Fruit fly (Drosophila melanogaster) whole organism, embryonic: ENCODE results near the gene CG5171.

Source experiments
- Atf3 ChIP-seq: fragments of 200-800 bp; sonication (Bioruptor generic); optimal IDR thresholded peaks from 3 replicates; lab custom pipeline; 2016; ENCODE audit warnings: missing biosample characterization, missing genetic modification characterization
- CG10147 ChIP-seq: fragments of 200-800 bp; sonication (Bioruptor generic); optimal IDR thresholded peaks from 2 replicates; lab custom pipeline; 2019; ENCODE audit warnings: missing biosample characterization, mild to moderate bottlenecking, missing genetic modification characterization, moderate library complexity
- CG10321 ChIP-seq: fragments of 200-800 bp; sonication (Bioruptor generic); IDR thresholded peaks from 2 replicates; pipeline ENCODE4 v1.3.6; 2022; ENCODE audit warnings: missing biosample characterization, missing genetic modification characterization
- CG10959 ChIP-seq: fragments of 200-800 bp; sonication (Bioruptor generic); IDR thresholded peaks from 2 replicates; pipeline ENCODE4 v1.3.6; 2022; ENCODE audit warnings: missing biosample characterization, missing genetic modification characterization
- CG11247 ChIP-seq: fragments of 200-800 bp; sonication (Bioruptor generic); IDR thresholded peaks from 2 replicates; pipeline ENCODE4 v1.3.6; 2022; ENCODE audit warnings: missing biosample characterization, missing genetic modification characterization
- CG11398 ChIP-seq: fragments of 200-800 bp; sonication (Bioruptor generic); optimal IDR thresholded peaks from 2 replicates; lab custom pipeline; 2016; ENCODE audit warnings: missing biosample characterization, missing genetic modification characterization
- CG13296 ChIP-seq: fragments of 200-800 bp; sonication (Bioruptor generic); optimal IDR thresholded peaks from 3 replicates; lab custom pipeline; 2018; ENCODE audit warnings: missing biosample characterization, mild to moderate bottlenecking, missing genetic modification characterization
- CG14441 ChIP-seq: fragments of 200-800 bp; sonication (Bioruptor generic); IDR thresholded peaks from 2 replicates; pipeline ENCODE4 v1.3.6; 2022; ENCODE audit warnings: missing biosample characterization, missing genetic modification characterization
- CG14965 ChIP-seq: fragments of 200-800 bp; sonication (Bioruptor generic); optimal IDR thresholded peaks from 2 replicates; lab custom pipeline; 2016; ENCODE audit warnings: missing biosample characterization, missing genetic modification characterization, borderline replicate concordance
- CG1603 ChIP-seq: fragments of 200-800 bp; sonication (Bioruptor generic); optimal IDR thresholded peaks from 2 replicates; lab custom pipeline; 2019; ENCODE audit warnings: missing biosample characterization, mild to moderate bottlenecking, missing genetic modification characterization, moderate library complexity
- CG32532 ChIP-seq: fragments of 200-800 bp; sonication (Bioruptor generic); IDR thresholded peaks from 2 replicates; pipeline ENCODE4 v1.3.6; 2022; ENCODE audit warnings: missing biosample characterization, missing genetic modification characterization
- CG34376 ChIP-seq: fragments of 200-800 bp; sonication (Bioruptor generic); optimal IDR thresholded peaks from 2 replicates; lab custom pipeline; 2018; ENCODE audit warnings: missing biosample characterization, mild to moderate bottlenecking, missing genetic modification characterization
- CG3995 ChIP-seq: fragments of 200-800 bp; sonication (Bioruptor generic); optimal IDR thresholded peaks from 3 replicates; lab custom pipeline; 2016; ENCODE audit warnings: missing biosample characterization, missing genetic modification characterization
- CG4282 ChIP-seq: fragments of 200-800 bp; sonication (Bioruptor generic); optimal IDR thresholded peaks from 2 replicates; lab custom pipeline; 2016; ENCODE audit warnings: missing biosample characterization, missing genetic modification characterization
- CG6254 ChIP-seq: fragments of 200-800 bp; sonication (Bioruptor generic); optimal IDR thresholded peaks from 3 replicates; lab custom pipeline; 2017; ENCODE audit warnings: mild to moderate bottlenecking, missing biosample characterization, missing genetic modification reagents, missing genetic modification characterization
- CG6854 ChIP-seq: fragments of 200-800 bp; sonication (Bioruptor generic); optimal IDR thresholded peaks from 3 replicates; lab custom pipeline; 2017; ENCODE audit warnings: missing biosample characterization, mild to moderate bottlenecking, missing genetic modification characterization
- CG7372 ChIP-seq: fragments of 200-800 bp; sonication (Bioruptor generic); IDR thresholded peaks from 2 replicates; pipeline ENCODE4 v1.3.6; 2022; ENCODE audit warnings: missing biosample characterization, missing genetic modification characterization
- CG7556 ChIP-seq: fragments of 200-800 bp; sonication (Bioruptor generic); optimal IDR thresholded peaks from 2 replicates; lab custom pipeline; 2017; ENCODE audit warnings: missing biosample characterization, mild to moderate bottlenecking, missing genetic modification characterization
- CG7786 ChIP-seq: fragments of 200-800 bp; sonication (Bioruptor generic); optimal IDR thresholded peaks from 2 replicates; lab custom pipeline; 2016; ENCODE audit warnings: missing biosample characterization, missing genetic modification characterization
- CG9932 ChIP-seq: fragments of 200-800 bp; sonication (Bioruptor generic); IDR thresholded peaks from 2 replicates; pipeline ENCODE4 v1.3.6; 2022; ENCODE audit warnings: missing biosample characterization, missing genetic modification characterization
- Dref ChIP-seq: fragments of 200-800 bp; sonication (Bioruptor generic); IDR thresholded peaks from 2 replicates; pipeline ENCODE4 v1.3.6; 2022; ENCODE audit warnings: missing biosample characterization, missing genetic modification characterization
- Lpt ChIP-seq: fragments of >200 bp; optimal IDR thresholded peaks from 2 replicates; lab custom pipeline; 2018; ENCODE audit warnings: missing biosample characterization, missing genetic modification characterization
- Mrtf ChIP-seq: fragments of 200-800 bp; sonication (Bioruptor generic); IDR thresholded peaks from 3 replicates; pipeline ENCODE4 v1.3.6; 2022; ENCODE audit warnings: missing biosample characterization, missing genetic modification characterization
- Oli ChIP-seq: fragments of 200-800 bp; sonication (Bioruptor generic); optimal IDR thresholded peaks from 2 replicates; lab custom pipeline; 2018; ENCODE audit warnings: missing biosample characterization, mild to moderate bottlenecking, missing genetic modification characterization, moderate library complexity
- Optix ChIP-seq: fragments of 200-800 bp; sonication (Bioruptor generic); IDR thresholded peaks from 3 replicates; pipeline ENCODE4 v1.3.6; 2022; ENCODE audit warnings: missing biosample characterization, missing genetic modification characterization
- TFAM ChIP-seq: fragments of 200-800 bp; sonication (Bioruptor generic); optimal IDR thresholded peaks from 2 replicates; lab custom pipeline; 2017; ENCODE audit warnings: missing biosample characterization, missing genetic modification characterization, inconsistent platforms
- ac ChIP-seq: fragments of 200-800 bp; sonication (Bioruptor generic); optimal IDR thresholded peaks from 3 replicates; lab custom pipeline; 2017; ENCODE audit warnings: missing biosample characterization, mild to moderate bottlenecking, missing genetic modification characterization
- al ChIP-seq: fragments of 200-800 bp; sonication (Bioruptor generic); IDR thresholded peaks from 2 replicates; pipeline ENCODE4 v1.3.6; 2022; ENCODE audit warnings: missing biosample characterization, missing genetic modification characterization
- bab2 ChIP-seq: fragments of 200-800 bp; sonication (Bioruptor generic); optimal IDR thresholded peaks from 2 replicates; lab custom pipeline; 2016; ENCODE audit warnings: missing biosample characterization, missing genetic modification characterization
- ci ChIP-seq: fragments of 200-800 bp; sonication (Bioruptor generic); IDR thresholded peaks from 3 replicates; pipeline ENCODE4 v1.3.6; 2022; ENCODE audit warnings: missing biosample characterization, missing genetic modification characterization
- corto ChIP-seq: fragments of 200-800 bp; sonication (Bioruptor generic); optimal IDR thresholded peaks from 2 replicates; lab custom pipeline; 2016; ENCODE audit warnings: missing biosample characterization, mild to moderate bottlenecking, missing genetic modification characterization, moderate library complexity
- eyg ChIP-seq: fragments of 200-800 bp; sonication (Bioruptor generic); optimal IDR thresholded peaks from 3 replicates; lab custom pipeline; 2016; ENCODE audit warnings: missing biosample characterization, missing genetic modification characterization
- fd3F ChIP-seq: fragments of 200-800 bp; sonication (Bioruptor generic); optimal IDR thresholded peaks from 2 replicates; lab custom pipeline; 2018; ENCODE audit warnings: missing biosample characterization, mild to moderate bottlenecking, missing genetic modification characterization, moderate library complexity
- fd96Cb ChIP-seq: fragments of 200-800 bp; sonication (Bioruptor generic); optimal IDR thresholded peaks from 2 replicates; lab custom pipeline; 2018; ENCODE audit warnings: missing biosample characterization, mild to moderate bottlenecking, missing genetic modification characterization, moderate library complexity
- gem ChIP-seq: fragments of 200-800 bp; sonication (Bioruptor generic); optimal IDR thresholded peaks from 2 replicates; lab custom pipeline; 2019; ENCODE audit warnings: missing biosample characterization, mild to moderate bottlenecking, missing genetic modification characterization, moderate library complexity
- hth ChIP-seq: fragments of >200 bp; optimal IDR thresholded peaks from 2 replicates; lab custom pipeline; 2017; ENCODE audit warnings: inconsistent platforms
- jumu ChIP-seq: fragments of 200-800 bp; sonication (Bioruptor generic); optimal IDR thresholded peaks from 3 replicates; lab custom pipeline; 2016; ENCODE audit warnings: missing biosample characterization, missing genetic modification characterization
- lola ChIP-seq, 3 experiments: fragments of >200 bp in 2 of 3; fragments of 200-800 bp in 1 of 3; sonication (Bioruptor generic) in 1 of 3; optimal IDR thresholded peaks; 2 replicates each; lab custom pipeline; 2017 to 2019; ENCODE audit warnings: missing biosample characterization in 3 of 3, missing genetic modification characterization in 3 of 3, mild to moderate bottlenecking in 1 of 3, moderate library complexity in 1 of 3
- oc ChIP-seq: fragments of 200-800 bp; sonication (Bioruptor generic); optimal IDR thresholded peaks from 2 replicates; lab custom pipeline; 2018; ENCODE audit warnings: missing biosample characterization, mild to moderate bottlenecking, missing genetic modification characterization, moderate library complexity
- scrt ChIP-seq: fragments of 200-800 bp; sonication (Bioruptor generic); optimal IDR thresholded peaks from 2 replicates; lab custom pipeline; 2018; ENCODE audit warnings: missing biosample characterization, mild to moderate bottlenecking, missing genetic modification characterization, moderate library complexity
- sima ChIP-seq: fragments of 200-800 bp; sonication (Bioruptor generic); optimal IDR thresholded peaks from 2 replicates; lab custom pipeline; 2016; ENCODE audit warnings: missing biosample characterization, missing genetic modification characterization
- sob ChIP-seq: fragments of 200-800 bp; sonication (Bioruptor generic); IDR thresholded peaks from 2 replicates; pipeline ENCODE4 v1.3.6; 2022; ENCODE audit warnings: missing biosample characterization, missing genetic modification characterization
- tna ChIP-seq: fragments of 200-800 bp; sonication (Bioruptor generic); IDR thresholded peaks from 2 replicates; pipeline ENCODE4 v1.3.6; 2022; ENCODE audit warnings: missing biosample characterization, missing genetic modification characterization; ENCODE audit not compliant: partially characterized antibody
- toy ChIP-seq: fragments of 200-800 bp; sonication (Bioruptor generic); IDR thresholded peaks from 2 replicates; pipeline ENCODE4 v1.3.6; 2022; ENCODE audit warnings: missing biosample characterization, missing genetic modification characterization
- zen2 ChIP-seq: fragments of 200-800 bp; sonication (Bioruptor generic); IDR thresholded peaks from 3 replicates; pipeline ENCODE4 v1.3.6; 2022; ENCODE audit warnings: missing biosample characterization, missing genetic modification characterization; ENCODE audit not compliant: partially characterized antibody
- zfh1 ChIP-seq: fragments of 200-800 bp; sonication (Bioruptor generic); IDR thresholded peaks from 3 replicates; pipeline ENCODE4 v1.3.6; 2022; ENCODE audit warnings: missing biosample characterization, missing genetic modification characterization

Gene CG5171

DNA sequence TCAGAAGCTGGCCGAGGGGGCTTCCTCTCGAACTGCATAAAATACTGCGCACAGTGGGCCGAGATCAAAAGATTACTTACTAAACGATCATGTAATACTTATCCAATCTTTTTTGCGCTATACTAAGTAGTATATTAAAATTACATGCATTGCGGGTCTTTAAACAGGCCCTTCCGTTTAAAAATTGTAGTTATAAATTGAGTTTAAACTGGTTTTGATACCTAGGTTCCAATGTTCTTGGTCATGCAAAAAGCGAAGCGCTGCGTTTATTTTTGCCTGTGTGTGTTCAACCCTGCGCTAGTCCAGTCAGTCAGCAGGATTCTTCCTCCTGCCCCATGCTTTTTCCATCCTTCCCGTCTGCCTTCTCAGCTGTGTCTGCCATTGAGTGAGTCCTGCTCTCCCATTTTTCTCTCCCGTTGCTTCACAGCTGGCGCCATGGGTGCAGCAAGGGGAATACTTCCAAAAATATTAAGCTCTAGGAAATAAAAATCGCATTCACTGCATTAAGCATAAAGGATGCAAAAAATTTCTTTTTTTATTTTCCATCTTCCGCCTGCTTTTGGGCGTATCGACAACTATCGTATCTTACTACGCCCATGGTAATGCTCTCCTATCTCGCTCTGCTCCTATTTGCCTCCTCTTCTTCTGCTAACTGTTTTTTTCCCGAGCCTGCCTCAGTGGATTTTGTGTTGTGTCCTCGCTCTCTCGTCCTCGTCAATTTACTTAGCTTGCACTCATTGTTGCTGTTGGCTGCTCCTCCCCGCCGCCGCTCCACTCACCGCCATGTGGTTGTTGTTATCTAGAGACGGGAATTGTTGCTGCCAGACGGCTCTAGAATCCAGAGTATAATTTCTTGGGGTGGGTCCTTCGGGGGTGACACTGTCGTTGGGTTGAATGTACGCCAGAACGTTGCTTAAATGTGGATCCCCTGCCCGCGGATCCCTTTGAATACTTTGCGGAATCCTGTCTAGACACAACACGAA lies 19.5 kb downstream of the CG5171 start (continued):
- 0 out of 2 replicates have a peak, but pooled peaks have one; percentile 33 for TF ChIP-seq CG7372
- TF ChIP-seq fd96Cb (tag; lab: Kevin White, UChicago), result peak; percentile 38
- no peak for TF ChIP-seq ac (GFP tag; lab: Kevin White, UChicago)
- TF ChIP-seq CG1603 (tag; lab: Kevin White, UChicago), result peak; percentile 55
- TF ChIP-seq fd3F (GFP tag; lab: Kevin White, UChicago), result peak; percentile 55
- TF ChIP-seq hth, result no peak
- TF ChIP-seq bab2, result peak; percentile 15
- TF ChIP-seq CG13296 (GFP tag; lab: Kevin White, UChicago), result peak; percentile 29
- TF ChIP-seq oc (tag; lab: Kevin White, UChicago), result no peak
- TF ChIP-seq jumu (GFP tag; lab: Kevin White, UChicago), result peak; percentile 17
- TF ChIP-seq CG9932 (GFP tag; lab: Robert Waterston, UW), result peak; percentile 75
- TF ChIP-seq scrt (GFP tag; lab: Kevin White, UChicago), result peak; percentile 73
- peak; percentile 7 for TF ChIP-seq Atf3 (GFP tag; lab: Kevin White, UChicago)
- no peak for TF ChIP-seq Dref (GFP tag; lab: Robert Waterston, UW)
- peak in 1 of 3 experiments; percentile 27 for TF ChIP-seq lola (GFP tag; optimal IDR thresholded peaks at IDR 0.05; lab: Kevin White, UChicago)
- TF ChIP-seq Mrtf (GFP tag; lab: Robert Waterston, UW), result peak; percentile 55; the same call in 2 of the 3 replicates
- TF ChIP-seq corto (GFP tag; lab: Kevin White, UChicago), result peak; percentile 86
- TF ChIP-seq CG7786 (GFP tag; lab: Kevin White, UChicago), result peak; percentile 82
- no peak for TF ChIP-seq zen2
- TF ChIP-seq, all 482 proteins: peak for 249

DNA sequence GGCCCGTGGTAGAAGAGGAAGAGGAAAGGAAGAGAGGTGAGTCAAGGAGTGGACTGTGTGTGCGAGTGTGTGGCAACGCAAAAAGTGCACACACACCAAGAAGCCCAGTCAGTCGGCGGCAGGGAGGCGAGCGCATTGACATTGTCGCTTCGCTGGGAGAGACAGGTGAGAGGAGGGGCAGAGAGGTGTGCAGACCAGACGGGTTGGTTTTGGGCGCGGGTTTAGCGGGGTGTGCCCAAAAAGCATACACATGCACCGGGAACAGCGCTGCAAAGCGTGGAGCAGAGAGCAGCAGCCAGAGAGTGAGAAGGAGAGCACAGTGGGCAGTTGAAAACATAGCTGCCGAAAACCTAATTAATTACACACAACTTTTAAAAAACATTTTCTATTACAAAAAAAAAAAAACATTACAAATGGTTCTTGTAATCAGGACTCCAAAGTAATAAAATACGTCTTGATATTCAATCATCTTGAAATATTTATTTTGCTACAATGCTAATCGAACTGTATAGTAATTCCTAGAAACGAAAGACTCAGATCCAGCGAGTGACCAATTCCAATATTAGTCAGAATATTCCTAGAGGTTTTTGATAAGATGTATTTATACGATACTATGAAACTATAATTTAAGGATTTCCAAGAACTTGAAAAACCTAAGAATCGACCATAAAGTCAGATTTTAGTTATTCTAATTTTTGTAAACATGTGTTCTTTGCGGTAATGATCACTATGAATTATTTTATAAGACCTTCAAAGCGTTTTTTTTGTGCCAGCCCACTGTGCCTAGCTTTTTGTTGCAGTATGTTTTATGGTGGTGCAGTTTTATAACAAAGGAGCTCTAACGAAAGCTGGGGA lies 21.5 kb downstream of the CG5171 start:
- TF ChIP-seq toy (GFP tag; lab: Robert Waterston, UW) (no peak), CG11398 (no peak), hth (no peak), sob (GFP tag; lab: Robert Waterston, UW) (0 out of 2 replicates have a peak, but pooled peaks have one; percentile 15), CG3995 (no peak), sima (GFP tag; lab: Kevin White, UChicago) (no peak), gem (tag; lab: Kevin White, UChicago) (peak; percentile 27), Lpt (GFP tag; lab: Kevin White, UChicago) (no peak), al (GFP tag; lab: Robert Waterston, UW) (no peak), CG7556 (GFP tag; lab: Kevin White, UChicago) (peak; percentile 33), ci (peak; percentile 58; the same call in 1 of the 3 replicates), ac (GFP tag; lab: Kevin White, UChicago) (no peak), CG10959 (GFP tag; lab: Robert Waterston, UW) (no peak; the same call in 1 of the 2 replicates), Oli (tag; lab: Kevin White, UChicago) (no peak), CG6254 (no peak), CG4282 (GFP tag; lab: Kevin White, UChicago) (no peak), zfh1 (GFP tag; lab: Robert Waterston, UW) (0 out of 3 replicates have a peak, but pooled peaks have one; percentile 48), CG6854 (GFP tag; lab: Kevin White, UChicago) (no peak), CG32532 (GFP tag; lab: Robert Waterston, UW) (no peak), tna (GFP tag; lab: Robert Waterston, UW) (no peak), eyg (GFP tag; lab: Kevin White, UChicago) (no peak), TFAM (GFP tag; lab: Kevin White, UChicago) (no peak), CG14965 (GFP tag; lab: Kevin White, UChicago) (no peak), CG34376 (GFP tag; lab: Kevin White, UChicago) (no peak), CG11247 (GFP tag; lab: Robert Waterston, UW) (no peak), Optix (GFP tag; lab: Robert Waterston, UW) (no peak), CG14441 (GFP tag; lab: Robert Waterston, UW) (no peak), CG10147 (no peak), CG10321 (no peak)
